Fruit fly (Drosophila melanogaster) whole organism, prepupa: Measurements from ENCODE around the gene PAN3.

ENCODE experiments used
- CG11294 ChIP-seq: fragments of 200-800 bp; sonication (Bioruptor generic); IDR thresholded peaks from 2 replicates; pipeline ENCODE4 v1.3.6; 2022; ENCODE audit warnings: missing biosample characterization, missing genetic modification characterization
- CG11762 ChIP-seq: fragments of 200-800 bp; sonication (Bioruptor generic); optimal IDR thresholded peaks from 3 replicates; lab custom pipeline; 2016; ENCODE audit warnings: missing biosample characterization, missing genetic modification characterization; ENCODE audit not compliant: insufficient read depth
- CG1621 ChIP-seq: fragments of 200-800 bp; sonication (Bioruptor generic); optimal IDR thresholded peaks from 3 replicates; lab custom pipeline; 2018; ENCODE audit warnings: missing biosample characterization, mild to moderate bottlenecking, missing genetic modification characterization
- CG31627 ChIP-seq: fragments of 200-800 bp; sonication (Bioruptor generic); optimal IDR thresholded peaks from 3 replicates; lab custom pipeline; 2016; ENCODE audit warnings: missing biosample characterization, missing genetic modification characterization
- CG32006 ChIP-seq: fragments of 200-800 bp; sonication (Bioruptor generic); optimal IDR thresholded peaks from 3 replicates; lab custom pipeline; 2017; ENCODE audit warnings: missing biosample characterization, mild to moderate bottlenecking, missing genetic modification characterization
- CG3919 ChIP-seq: fragments of 200-800 bp; sonication (Bioruptor generic); optimal IDR thresholded peaks from 3 replicates; lab custom pipeline; 2016; ENCODE audit warnings: missing biosample characterization, missing genetic modification characterization
- CG6276 ChIP-seq: fragments of 200-800 bp; sonication (Bioruptor generic); optimal IDR thresholded peaks from 2 replicates; lab custom pipeline; 2017; ENCODE audit warnings: missing biosample characterization, mild to moderate bottlenecking, missing genetic modification characterization
- CG6792 ChIP-seq: fragments of 200-800 bp; sonication (Bioruptor generic); optimal IDR thresholded peaks from 3 replicates; lab custom pipeline; 2016; ENCODE audit warnings: missing biosample characterization, missing genetic modification characterization
- CG6854 ChIP-seq: fragments of 200-800 bp; sonication (Bioruptor generic); optimal IDR thresholded peaks from 2 replicates; lab custom pipeline; 2017; ENCODE audit warnings: missing biosample characterization, mild to moderate bottlenecking, missing genetic modification characterization
- Hr38 ChIP-seq: sonication (Bioruptor generic); optimal IDR thresholded peaks from 2 replicates; lab custom pipeline; 2016; ENCODE audit warnings: missing biosample characterization, missing genetic modification characterization
- Hr4 ChIP-seq: fragments of 200-800 bp; sonication (Bioruptor generic); optimal IDR thresholded peaks from 3 replicates; lab custom pipeline; 2016; ENCODE audit warnings: missing biosample characterization, missing genetic modification characterization
- Met ChIP-seq: fragments of 200-800 bp; sonication (Bioruptor generic); optimal IDR thresholded peaks from 3 replicates; lab custom pipeline; 2016; ENCODE audit warnings: missing biosample characterization, missing genetic modification characterization
- Smox ChIP-seq: fragments of 200-800 bp; sonication (Bioruptor generic); optimal IDR thresholded peaks from 3 replicates; lab custom pipeline; 2016; ENCODE audit warnings: missing biosample characterization, missing genetic modification characterization
- achi ChIP-seq: fragments of 200-800 bp; sonication (Bioruptor generic); optimal IDR thresholded peaks from 3 replicates; lab custom pipeline; 2016; ENCODE audit warnings: missing biosample characterization, missing genetic modification characterization
- cyc ChIP-seq: fragments of 200-800 bp; sonication (Bioruptor generic); optimal IDR thresholded peaks from 3 replicates; lab custom pipeline; 2016; ENCODE audit warnings: missing biosample characterization, missing genetic modification characterization
- fd59A ChIP-seq: fragments of 200-800 bp; sonication (Bioruptor generic); optimal IDR thresholded peaks from 2 replicates; lab custom pipeline; 2017; ENCODE audit warnings: missing biosample characterization, mild to moderate bottlenecking, missing genetic modification characterization, missing genetic modification reagents
- pdm3 ChIP-seq: fragments of 200-800 bp; sonication (Bioruptor generic); optimal IDR thresholded peaks from 3 replicates; lab custom pipeline; 2016; ENCODE audit warnings: missing biosample characterization, missing genetic modification characterization
- spab ChIP-seq: fragments of 200-800 bp; sonication (Bioruptor generic); optimal IDR thresholded peaks from 2 replicates; lab custom pipeline; 2017; ENCODE audit warnings: missing biosample characterization, mild to moderate bottlenecking, missing genetic modification characterization, missing genetic modification reagents
- topi ChIP-seq: fragments of 200-800 bp; sonication (Bioruptor generic); optimal IDR thresholded peaks from 3 replicates; lab custom pipeline; 2016; ENCODE audit warnings: missing biosample characterization, missing genetic modification characterization

The PAN3 gene

dm6 chr3L:3134064-3134545 is 63.2 kb downstream of the PAN3 start (continued):
- TF ChIP-seq fd59A (no peak), Smox (GFP tag; lab: Kevin White, UChicago) (no peak), CG3919 (peak; percentile 9), achi (GFP tag; lab: Kevin White, UChicago) (peak; percentile 20), pdm3 (GFP tag; lab: Kevin White, UChicago) (no peak), CG32006 (GFP tag; lab: Kevin White, UChicago) (no peak), CG31627 (GFP tag; lab: Kevin White, UChicago) (no peak), cyc (GFP tag; lab: Kevin White, UChicago) (no peak), CG1621 (no peak), Hr38 (no peak), topi (GFP tag; lab: Kevin White, UChicago) (no peak), CG6854 (peak; percentile 18), Met (no peak), Hr4 (GFP tag; lab: Kevin White, UChicago) (no peak), CG6276 (GFP tag; lab: Kevin White, UChicago) (no peak), CG11762 (GFP tag; lab: Kevin White, UChicago) (no peak), CG11294 (no peak), CG6792 (no peak), spab (no peak)
